Fruit fly (Drosophila melanogaster) whole organism, adult: ENCODE results near the gene Svip.

ENCODE experiments used
- CG11617 ChIP-seq: fragments of 200-800 bp; sonication (Bioruptor generic); optimal IDR thresholded peaks from 2 replicates; lab custom pipeline; 2017; ENCODE audit warnings: mild to moderate bottlenecking, missing biosample characterization, missing genetic modification reagents, missing genetic modification characterization
- CG7045 ChIP-seq: fragments of 200-800 bp; sonication (Bioruptor generic); optimal IDR thresholded peaks from 2 replicates; lab custom pipeline; 2017; ENCODE audit warnings: missing biosample characterization, mild to moderate bottlenecking, missing genetic modification characterization
- kay ChIP-seq: fragments of 200-800 bp; sonication (Bioruptor generic); peaks from one replicate; lab custom pipeline; 2016; ENCODE audit warnings: missing biosample characterization, missing genetic modification characterization, borderline replicate concordance

dm6 chr3L:9370907-9371365 is 12.1 kb downstream of the Svip start, which contains the start of gene Fdx1:
- TF ChIP-seq kay (GFP tag; lab: Kevin White, UChicago) (peak; percentile 88), CG11617 (GFP tag; lab: Kevin White, UChicago) (peak; percentile 48), CG7045 (no peak)
